Fruit fly (Drosophila melanogaster) whole organism, embryonic: ENCODE measurements around the gene Pld3.

ENCODE experiments used
- Atf6 ChIP-seq: fragments of 200-800 bp; sonication (Bioruptor generic); IDR thresholded peaks from 2 replicates; pipeline ENCODE4 v1.3.6; 2022; ENCODE audit warnings: missing biosample characterization, missing genetic modification characterization
- CG10321 ChIP-seq: fragments of 200-800 bp; sonication (Bioruptor generic); IDR thresholded peaks from 2 replicates; pipeline ENCODE4 v1.3.6; 2022; ENCODE audit warnings: missing biosample characterization, missing genetic modification characterization
- CG10979 ChIP-seq: fragments of 200-800 bp; sonication (Bioruptor generic); optimal IDR thresholded peaks from 2 replicates; lab custom pipeline; 2018; ENCODE audit warnings: missing biosample characterization, mild to moderate bottlenecking, missing genetic modification characterization, moderate library complexity
- CG13624 ChIP-seq: fragments of 200-800 bp; sonication (Bioruptor generic); optimal IDR thresholded peaks from 2 replicates; lab custom pipeline; 2016; ENCODE audit warnings: missing biosample characterization, missing genetic modification characterization
- CG13775 ChIP-seq: fragments of 200-800 bp; sonication (Bioruptor generic); optimal IDR thresholded peaks from 3 replicates; lab custom pipeline; 2017; ENCODE audit warnings: missing biosample characterization, mild to moderate bottlenecking, missing genetic modification characterization
- CG1529 ChIP-seq: fragments of 200-800 bp; sonication (Bioruptor generic); optimal IDR thresholded peaks from 3 replicates; lab custom pipeline; 2018; ENCODE audit warnings: missing biosample characterization, missing genetic modification characterization
- CG15479 ChIP-seq: fragments of 200-800 bp; sonication (Bioruptor generic); optimal IDR thresholded peaks from 3 replicates; lab custom pipeline; 2019; ENCODE audit warnings: missing biosample characterization, mild to moderate bottlenecking, missing genetic modification characterization, moderate library complexity
- CG18011 ChIP-seq: fragments of 200-800 bp; sonication (Bioruptor generic); optimal IDR thresholded peaks from 2 replicates; lab custom pipeline; 2017; ENCODE audit warnings: missing biosample characterization, missing genetic modification characterization, mild to moderate bottlenecking, moderate library complexity, missing genotype
- CG18476 ChIP-seq: fragments of 200-800 bp; sonication (Bioruptor generic); optimal IDR thresholded peaks from 2 replicates; lab custom pipeline; 2016; ENCODE audit warnings: missing biosample characterization, mild to moderate bottlenecking, missing genetic modification characterization
- CG18619 ChIP-seq: fragments of 200-800 bp; sonication (Bioruptor generic); optimal IDR thresholded peaks from 3 replicates; lab custom pipeline; 2017; ENCODE audit warnings: missing biosample characterization, mild to moderate bottlenecking, missing genetic modification characterization
- CG2678 ChIP-seq: fragments of 200-800 bp; sonication (Bioruptor generic); optimal IDR thresholded peaks from 3 replicates; lab custom pipeline; 2019; ENCODE audit warnings: missing biosample characterization, mild to moderate bottlenecking, missing genetic modification characterization, moderate library complexity
- CG31365 ChIP-seq: fragments of 200-800 bp; sonication (Bioruptor generic); optimal IDR thresholded peaks from 2 replicates; lab custom pipeline; 2018; ENCODE audit warnings: missing biosample characterization, mild to moderate bottlenecking, missing genetic modification characterization
- CG33213 ChIP-seq: fragments of 200-800 bp; sonication (Bioruptor generic); optimal IDR thresholded peaks from 3 replicates; lab custom pipeline; 2016; ENCODE audit warnings: missing biosample characterization, missing genetic modification characterization
- CG3838 ChIP-seq: fragments of 200-800 bp; sonication (Bioruptor generic); optimal IDR thresholded peaks from 3 replicates; lab custom pipeline; 2016; ENCODE audit warnings: missing biosample characterization, missing genetic modification characterization
- CG4328 ChIP-seq: fragments of 200-800 bp; sonication (Bioruptor generic); optimal IDR thresholded peaks from 3 replicates; lab custom pipeline; 2017; ENCODE audit warnings: missing biosample characterization, missing genetic modification reagents, missing genetic modification characterization
- CG5180 ChIP-seq: fragments of 200-800 bp; sonication (Bioruptor generic); optimal IDR thresholded peaks from 3 replicates; lab custom pipeline; 2017; ENCODE audit warnings: missing biosample characterization, missing genetic modification characterization, mild to moderate bottlenecking, moderate library complexity, missing genetic modification reagents
- CG7839 ChIP-seq: fragments of 200-800 bp; sonication (Bioruptor generic); optimal IDR thresholded peaks from 3 replicates; lab custom pipeline; 2018; ENCODE audit warnings: missing biosample characterization, mild to moderate bottlenecking, missing genetic modification characterization, moderate library complexity
- CG9215 ChIP-seq: fragments of 200-800 bp; sonication (Bioruptor generic); IDR thresholded peaks from 2 replicates; pipeline ENCODE4 v1.3.6; 2022; ENCODE audit warnings: missing biosample characterization, missing genetic modification characterization
- CG9876 ChIP-seq: fragments of 200-800 bp; sonication (Bioruptor generic); optimal IDR thresholded peaks from 2 replicates; lab custom pipeline; 2016; ENCODE audit warnings: missing biosample characterization, missing genetic modification characterization
- Dref ChIP-seq: fragments of 200-800 bp; sonication (Bioruptor generic); IDR thresholded peaks from 2 replicates; pipeline ENCODE4 v1.3.6; 2022; ENCODE audit warnings: missing biosample characterization, missing genetic modification characterization
- ERR ChIP-seq: fragments of 200-800 bp; sonication (Bioruptor generic); optimal IDR thresholded peaks from 2 replicates; lab custom pipeline; 2016; ENCODE audit warnings: missing biosample characterization, missing genetic modification characterization
- HHEX ChIP-seq: fragments of 200-800 bp; sonication (Bioruptor generic); optimal IDR thresholded peaks from 3 replicates; lab custom pipeline; 2017; ENCODE audit warnings: missing biosample characterization, mild to moderate bottlenecking, missing genetic modification characterization, missing genetic modification reagents
- Hr39 ChIP-seq: fragments of >200 bp; optimal IDR thresholded peaks from 2 replicates; lab custom pipeline; 2017
- MBD-R2 ChIP-seq: fragments of 200-800 bp; sonication (Bioruptor generic); IDR thresholded peaks from 2 replicates; pipeline ENCODE4 v1.3.6; 2022; ENCODE audit warnings: missing biosample characterization, missing genetic modification characterization
- MESR4 ChIP-seq: fragments of 200-800 bp; sonication (Bioruptor generic); optimal IDR thresholded peaks from 2 replicates; lab custom pipeline; 2018; ENCODE audit warnings: missing biosample characterization, mild to moderate bottlenecking, missing genetic modification characterization, moderate library complexity
- Meics ChIP-seq: fragments of 200-800 bp; sonication (Bioruptor generic); optimal IDR thresholded peaks from 2 replicates; lab custom pipeline; 2017; ENCODE audit warnings: missing biosample characterization, mild to moderate bottlenecking, missing genetic modification characterization
- Mes4 ChIP-seq: fragments of 200-800 bp; sonication (Bioruptor generic); optimal IDR thresholded peaks from 2 replicates; lab custom pipeline; 2016; ENCODE audit warnings: missing biosample characterization, missing genetic modification characterization
- NFAT ChIP-seq: fragments of 200-800 bp; sonication (Bioruptor generic); IDR thresholded peaks from 2 replicates; pipeline ENCODE4 v1.3.6; 2022; ENCODE audit warnings: missing biosample characterization, missing genetic modification characterization
- Nf-YA ChIP-seq: fragments of 200-800 bp; sonication (Bioruptor generic); IDR thresholded peaks from 2 replicates; pipeline ENCODE4 v1.3.6; 2022; ENCODE audit warnings: missing biosample characterization, missing genetic modification characterization
- NfI ChIP-seq: fragments of 200-800 bp; sonication (Bioruptor generic); optimal IDR thresholded peaks from 3 replicates; lab custom pipeline; 2018; ENCODE audit warnings: missing biosample characterization, mild to moderate bottlenecking, missing genetic modification characterization, moderate library complexity
- Ptx1 ChIP-seq: fragments of 200-800 bp; sonication (Bioruptor generic); IDR thresholded peaks from 2 replicates; pipeline ENCODE4 v1.3.6; 2022; ENCODE audit warnings: missing biosample characterization, missing genetic modification characterization
- Ravus ChIP-seq: fragments of 200-800 bp; sonication (Bioruptor generic); IDR thresholded peaks from 2 replicates; pipeline ENCODE4 v1.3.6; 2022; ENCODE audit warnings: missing biosample characterization, missing genetic modification characterization
- Six4 ChIP-seq: fragments of 200-800 bp; sonication (Bioruptor generic); optimal IDR thresholded peaks from 2 replicates; lab custom pipeline; 2016; ENCODE audit warnings: missing biosample characterization, missing genetic modification characterization
- Vsx1 ChIP-seq: fragments of 200-800 bp; sonication (Bioruptor generic); optimal IDR thresholded peaks from 2 replicates; lab custom pipeline; 2017; ENCODE audit warnings: missing biosample characterization, mild to moderate bottlenecking, missing genetic modification characterization, missing genetic modification reagents
- ato ChIP-seq: fragments of 200-800 bp; sonication (Bioruptor generic); IDR thresholded peaks from 2 replicates; pipeline ENCODE4 v1.3.6; 2022; ENCODE audit warnings: missing biosample characterization, missing genetic modification characterization; ENCODE audit not compliant: partially characterized antibody
- cg ChIP-seq: fragments of 200-800 bp; sonication (Bioruptor generic); optimal IDR thresholded peaks from 3 replicates; lab custom pipeline; 2019; ENCODE audit warnings: missing biosample characterization, mild to moderate bottlenecking, missing genetic modification characterization, moderate library complexity
- ci ChIP-seq: fragments of 200-800 bp; sonication (Bioruptor generic); IDR thresholded peaks from 3 replicates; pipeline ENCODE4 v1.3.6; 2022; ENCODE audit warnings: missing biosample characterization, missing genetic modification characterization
- dan ChIP-seq: fragments of 200-800 bp; sonication (Bioruptor generic); IDR thresholded peaks from 2 replicates; pipeline ENCODE4 v1.3.6; 2022; ENCODE audit warnings: missing biosample characterization, missing genetic modification characterization
- fru ChIP-seq: fragments of >200 bp; optimal IDR thresholded peaks from 2 replicates; lab custom pipeline; 2017
- her ChIP-seq: fragments of 200-800 bp; sonication (Bioruptor generic); optimal IDR thresholded peaks from 2 replicates; lab custom pipeline; 2016; ENCODE audit warnings: missing biosample characterization, missing genetic modification characterization
- hkb ChIP-seq, 2 experiments: fragments of 200-800 bp in 1 of 2; fragments of >200 bp in 1 of 2; sonication (Bioruptor generic) in 1 of 2; IDR thresholded peaks in 1 of 2; optimal IDR thresholded peaks in 1 of 2; 2 replicates each; pipeline versions ENCODE4 v1.3.6 to Lab custom; 2017 to 2022; ENCODE audit warnings: missing biosample characterization in 1 of 2, missing genetic modification characterization in 1 of 2
- jigr1 ChIP-seq: fragments of 200-800 bp; sonication (Bioruptor generic); IDR thresholded peaks from 3 replicates; pipeline ENCODE4 v1.3.6; 2022; ENCODE audit warnings: missing biosample characterization, missing genetic modification characterization
- jing ChIP-seq: fragments of 200-800 bp; sonication (Bioruptor generic); optimal IDR thresholded peaks from 2 replicates; lab custom pipeline; 2018; ENCODE audit warnings: missing biosample characterization, mild to moderate bottlenecking, missing genetic modification characterization
- lab ChIP-seq: fragments of 200-800 bp; sonication (Bioruptor generic); optimal IDR thresholded peaks from 3 replicates; lab custom pipeline; 2017; ENCODE audit warnings: missing biosample characterization, missing genetic modification characterization, mild to moderate bottlenecking, moderate library complexity, missing genetic modification reagents
- lmd ChIP-seq: fragments of 200-800 bp; sonication (Bioruptor generic); IDR thresholded peaks from 2 replicates; pipeline ENCODE4 v1.3.6; 2022; ENCODE audit warnings: missing biosample characterization, missing genetic modification characterization
- oc ChIP-seq: fragments of 200-800 bp; sonication (Bioruptor generic); optimal IDR thresholded peaks from 2 replicates; lab custom pipeline; 2018; ENCODE audit warnings: missing biosample characterization, mild to moderate bottlenecking, missing genetic modification characterization, moderate library complexity
- prd ChIP-seq, 3 experiments: fragments of >200 bp in 2 of 3; fragments of 200-800 bp in 1 of 3; sonication (Bioruptor generic) in 1 of 3; optimal IDR thresholded peaks in 2 of 3; IDR thresholded peaks in 1 of 3; 2 replicates in 2 of 3; 3 replicates in 1 of 3; pipeline versions ENCODE4 v1.3.6 to Lab custom; 2017 to 2022; ENCODE audit warnings: missing biosample characterization in 1 of 3, missing genetic modification characterization in 1 of 3
- rib ChIP-seq: fragments of 200-800 bp; sonication (Bioruptor generic); IDR thresholded peaks from 2 replicates; pipeline ENCODE4 v1.3.6; 2022; ENCODE audit warnings: missing biosample characterization, missing genetic modification characterization
- row ChIP-seq: fragments of 200-800 bp; sonication (Bioruptor generic); IDR thresholded peaks from 3 replicates; pipeline ENCODE4 v1.3.6; 2022; ENCODE audit warnings: missing biosample characterization, missing genetic modification characterization
- tin ChIP-seq: fragments of 200-800 bp; sonication (Bioruptor generic); optimal IDR thresholded peaks from 3 replicates; lab custom pipeline; 2016; ENCODE audit warnings: missing biosample characterization, missing genetic modification characterization
- tx ChIP-seq: fragments of 200-800 bp; sonication (Bioruptor generic); optimal IDR thresholded peaks from 2 replicates; lab custom pipeline; 2016; ENCODE audit warnings: missing biosample characterization, missing genetic modification characterization

Gene Pld3

DNA sequence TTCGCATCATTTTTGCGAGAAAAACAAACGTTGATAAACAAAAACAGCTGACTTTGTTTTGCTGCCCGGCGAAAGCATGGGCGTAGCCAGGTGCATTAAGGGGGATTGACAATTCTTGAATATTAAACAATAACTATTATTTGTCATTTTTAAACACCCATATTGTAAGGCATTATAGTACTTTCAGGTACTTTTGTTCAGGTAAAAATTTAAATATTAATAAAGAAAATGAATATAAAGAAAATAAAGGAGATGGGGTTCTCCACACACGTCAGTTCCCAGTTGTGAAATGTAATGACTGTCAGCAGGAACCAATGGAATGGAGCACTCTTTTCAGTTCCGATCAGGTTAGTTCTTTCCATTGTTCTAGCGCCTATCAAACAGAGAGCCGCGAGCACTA is at the start of gene Pld3, which contains the start of gene Coq3 (continued):
- TF ChIP-seq lab (GFP tag; lab: Kevin White, UChicago) (peak; percentile 92), CG3838 (GFP tag; lab: Kevin White, UChicago) (peak; percentile 25), CG9876 (peak; percentile 1), Mes4 (peak; percentile 23), HHEX (peak; percentile 80), CG10979 (tag; lab: Kevin White, UChicago) (peak; percentile 80), row (GFP tag; lab: Robert Waterston, UW) (peak; percentile 85), her (GFP tag; lab: Kevin White, UChicago) (peak; percentile 67), CG10321 (GFP tag; lab: Robert Waterston, UW) (0 out of 2 replicates have a peak, but pooled peaks have one; percentile 23), ERR (GFP tag; lab: Kevin White, UChicago) (peak; percentile 52), CG2678 (peak; percentile 90), MBD-R2 (peak; percentile 81), lmd (GFP tag; lab: Robert Waterston, UW) (peak; percentile 78), CG31365 (tag; lab: Kevin White, UChicago) (peak; percentile 9), CG13775 (peak; percentile 80), CG15479 (peak; percentile 15), Six4 (GFP tag; lab: Kevin White, UChicago) (peak; percentile 77), CG1529 (GFP tag; lab: Kevin White, UChicago) (peak; percentile 65), fru (no peak), NfI (GFP tag; lab: Kevin White, UChicago) (peak; percentile 84), CG33213 (GFP tag; lab: Kevin White, UChicago) (peak; percentile 57), ci (GFP tag; lab: Robert Waterston, UW) (peak; percentile 87), ato (GFP tag; lab: Robert Waterston, UW) (no peak), Atf6 (peak; percentile 64), jigr1 (GFP tag; lab: Robert Waterston, UW) (no peak), oc (tag; lab: Kevin White, UChicago) (no peak), NFAT (GFP tag; lab: Robert Waterston, UW) (peak; percentile 80), CG18476 (GFP tag; lab: Kevin White, UChicago) (peak; percentile 75), Dref (no peak), CG5180 (peak; percentile 39), jing (GFP tag; lab: Kevin White, UChicago) (no peak), Vsx1 (GFP tag; lab: Kevin White, UChicago) (no peak), CG7839 (tag; lab: Kevin White, UChicago) (peak; percentile 86), hkb (optimal IDR thresholded peaks at IDR 0.05; lab: Kevin White, UChicago) (no peak), hkb (GFP tag; IDR thresholded peaks at IDR 0.05; lab: Robert Waterston, UW) (peak; percentile 88), MESR4 (GFP tag; lab: Kevin White, UChicago) (peak; percentile 16), Meics (peak; percentile 86), Ravus (GFP tag; lab: Robert Waterston, UW) (no peak; the same call in 1 of the 2 replicates), CG4328 (GFP tag; lab: Kevin White, UChicago) (peak; percentile 66), CG18619 (GFP tag; lab: Kevin White, UChicago) (peak; percentile 73), Ptx1 (peak; percentile 83), tin (GFP tag; lab: Kevin White, UChicago) (peak; percentile 87), tx (peak; percentile 62), Nf-YA (peak; percentile 69), Hr39 (lab: Kevin White, UChicago) (no peak), CG13624 (GFP tag; lab: Kevin White, UChicago) (peak; percentile 69), rib (GFP tag; lab: Robert Waterston, UW) (peak; percentile 63), dan (GFP tag; lab: Robert Waterston, UW) (no peak), prd (optimal IDR thresholded peaks at IDR 0.05; lab: Kevin White, UChicago) (no peak), prd (GFP tag; IDR thresholded peaks at IDR 0.05; lab: Robert Waterston, UW) (peak; percentile 85), cg (GFP tag; lab: Kevin White, UChicago) (no peak), CG9215 (GFP tag; lab: Robert Waterston, UW) (peak; percentile 72), CG18011 (GFP tag; lab: Kevin White, UChicago) (peak; percentile 76)
